Worm (Caenorhabditis elegans): ENCODE results near the gene sams-4.

sams-4 gene

ce11 chrIV:5805477-5805876 is 40.7 kb downstream of the sams-4 start:
- TF ChIP-seq ama-1 (optimal IDR thresholded peaks at IDR 0.05) (no peak), nhr-11 (tag; optimal IDR thresholded peaks at IDR 0.05) (no peak), mep-1 (tag; optimal IDR thresholded peaks at IDR 0.05) (peak; percentile 68), unc-30 (tag; optimal IDR thresholded peaks at IDR 0.05) (no peak), isw-1 (GFP tag; IDR thresholded peaks at IDR 0.05) (peak; percentile 33), nhr-84 (tag; optimal IDR thresholded peaks at IDR 0.05) (no peak), aly-2 (tag; optimal IDR thresholded peaks at IDR 0.05) (no peak), egl-27 (tag; optimal IDR thresholded peaks at IDR 0.05) (no peak), lin-15B (tag; optimal IDR thresholded peaks at IDR 0.05) (no peak), nhr-47 (tag; optimal IDR thresholded peaks at IDR 0.05) (peak; percentile 61), nhr-12 (tag; optimal IDR thresholded peaks at IDR 0.05) (no peak), snpc-4 (tag; optimal IDR thresholded peaks at IDR 0.05) (no peak), unc-86 (tag; optimal IDR thresholded peaks at IDR 0.05) (peak; percentile 24), grh-1 (GFP tag; IDR thresholded peaks at IDR 0.05) (no peak), hlh-17 (GFP tag; optimal IDR thresholded peaks at IDR 0.05; ENCODE audit: borderline replicate concordance) (no peak), alr-1 (tag; optimal IDR thresholded peaks at IDR 0.05; ENCODE audit: borderline replicate concordance) (no peak), fos-1 (tag; optimal IDR thresholded peaks at IDR 0.05) (peak; percentile 65), lsy-2 (tag; optimal IDR thresholded peaks at IDR 0.05) (peak; percentile 88 to 97), elt-2 (tag; optimal IDR thresholded peaks at IDR 0.05) (no peak), elt-3 (tag; optimal IDR thresholded peaks at IDR 0.05) (no peak), mdl-1 (tag; optimal IDR thresholded peaks at IDR 0.05) (peak in 1 of 2 experiments; percentile 16), ets-5 (GFP tag; IDR thresholded peaks at IDR 0.05) (no peak), unc-62 (GFP tag; optimal IDR thresholded peaks at IDR 0.05) (no peak), mab-9 (GFP tag; IDR thresholded peaks at IDR 0.05) (no peak), ceh-88 (GFP tag; IDR thresholded peaks at IDR 0.05) (no peak), hlh-4 (tag; optimal IDR thresholded peaks at IDR 0.05) (no peak), lin-35 (GFP tag; optimal IDR thresholded peaks at IDR 0.05) (peak in 1 of 2 experiments; percentile 38), mef-2 (tag; optimal IDR thresholded peaks at IDR 0.05) (no peak), irx-1 (tag; optimal IDR thresholded peaks at IDR 0.05) (no peak), dpl-1 (GFP tag; optimal IDR thresholded peaks at IDR 0.05) (peak in 2 of 3 experiments; percentile 13 to 21), hpl-2 (GFP tag; optimal IDR thresholded peaks at IDR 0.05) (no peak), sup-37 (GFP tag; optimal IDR thresholded peaks at IDR 0.05) (no peak), nhr-71 (tag; optimal IDR thresholded peaks at IDR 0.05) (peak; percentile 80), nhr-20 (tag; optimal IDR thresholded peaks at IDR 0.05) (peak; percentile 31), nhr-237 (tag; optimal IDR thresholded peaks at IDR 0.05) (peak; percentile 44), C04F5.9 (tag; optimal IDR thresholded peaks at IDR 0.05) (no peak), dsc-1 (tag; optimal IDR thresholded peaks at IDR 0.05) (peak; percentile 71), lin-13 (GFP tag; optimal IDR thresholded peaks at IDR 0.05) (no peak), ces-1 (GFP tag; optimal IDR thresholded peaks at IDR 0.05) (no peak), C16A3.4 (tag; optimal IDR thresholded peaks at IDR 0.05) (peak; percentile 45), unc-98 (GFP tag; IDR thresholded peaks at IDR 0.05) (no peak), nhr-76 (tag; optimal IDR thresholded peaks at IDR 0.05) (no peak), lin-14 (GFP tag; optimal IDR thresholded peaks at IDR 0.05) (peak; percentile 89), C34B4.2 (tag; optimal IDR thresholded peaks at IDR 0.05) (no peak), jun-1 (tag; optimal IDR thresholded peaks at IDR 0.05) (peak; percentile 55), efl-3 (GFP tag; optimal IDR thresholded peaks at IDR 0.05) (no peak), pax-3 (tag; optimal IDR thresholded peaks at IDR 0.05) (peak; percentile 61), swsn-7 (tag; optimal IDR thresholded peaks at IDR 0.05) (peak; percentile 63), nhr-19 (GFP tag; conservative IDR thresholded peaks at IDR 0.05) (0 out of 2 replicates have a peak, but pooled peaks have one; percentile 14), ceh-90 (tag; optimal IDR thresholded peaks at IDR 0.05) (no peak), ztf-11 (tag; optimal IDR thresholded peaks at IDR 0.05) (peak in 1 of 2 experiments; percentile 8), xbp-1 (tag; optimal IDR thresholded peaks at IDR 0.05) (peak; percentile 62), Y116A8C.19 (tag; optimal IDR thresholded peaks at IDR 0.05; ENCODE audit: borderline replicate concordance) (no peak)
